Worm (Caenorhabditis elegans) whole organism, young adult: Measurements from ENCODE around the gene M18.6.

Experiments
- B0336.3 ChIP-seq: fragments of 200-800 bp; sonication (Bioruptor generic); IDR thresholded peaks from 2 replicates; pipeline ENCODE4 v1.3.6; 2022; ENCODE audit warnings: missing genetic modification characterization, missing compliant biosample characterization
- F23B12.7 ChIP-seq: sonication (generic microtip); optimal IDR thresholded peaks from 2 replicates; lab custom pipeline; 2017; ENCODE audit warnings: missing genetic modification characterization, mild to moderate bottlenecking, missing compliant biosample characterization, antibody characterized with exemption, moderate library complexity; ENCODE audit not compliant: insufficient read depth
- F49E8.2 ChIP-seq: sonication (generic microtip); optimal IDR thresholded peaks from 3 replicates; lab custom pipeline; 2017; ENCODE audit warnings: missing genetic modification characterization, mild to moderate bottlenecking, missing compliant biosample characterization, antibody characterized with exemption, moderate library complexity; ENCODE audit not compliant: insufficient read depth
- F55B11.4 ChIP-seq: sonication (generic microtip); optimal IDR thresholded peaks from 2 replicates; lab custom pipeline; 2016; ENCODE audit warnings: missing compliant biosample characterization, missing genetic modification characterization, borderline replicate concordance; ENCODE audit not compliant: insufficient read depth
- K11D2.4 ChIP-seq: fragments of 200-800 bp; sonication (Bioruptor generic); IDR thresholded peaks from 2 replicates; pipeline ENCODE4 v1.3.6; 2022; ENCODE audit warnings: missing genetic modification reagents, missing genetic modification characterization, missing compliant biosample characterization
- T26A5.8 ChIP-seq: sonication (generic microtip); optimal IDR thresholded peaks from 2 replicates; lab custom pipeline; 2016; ENCODE audit warnings: missing genetic modification characterization, missing compliant biosample characterization
- Y56A3A.18 ChIP-seq: fragments of 200-800 bp; sonication (Bioruptor generic); IDR thresholded peaks from 2 replicates; pipeline ENCODE4 v1.3.6; 2022; ENCODE audit warnings: missing genetic modification reagents, missing genetic modification characterization, missing compliant biosample characterization
- Y95B8A.8 ChIP-seq: fragments of 200-800 bp; sonication (Bioruptor generic); IDR thresholded peaks from 2 replicates; pipeline ENCODE4 v1.3.6; 2022; ENCODE audit warnings: missing genetic modification reagents, missing genetic modification characterization, missing compliant biosample characterization
- ZK185.1 ChIP-seq: sonication (generic microtip); optimal IDR thresholded peaks from 2 replicates; lab custom pipeline; 2016; ENCODE audit warnings: mild to moderate bottlenecking, missing genetic modification characterization, missing compliant biosample characterization; ENCODE audit not compliant: poor library complexity, severe bottlenecking
- aptf-3 ChIP-seq: fragments of 200-800 bp; sonication (Bioruptor generic); IDR thresholded peaks from 2 replicates; pipeline ENCODE4 v1.3.6; 2022; ENCODE audit warnings: missing genetic modification characterization, missing compliant biosample characterization
- atf-7 ChIP-seq: sonication (generic microtip); optimal IDR thresholded peaks from 2 replicates; lab custom pipeline; 2017; ENCODE audit warnings: mild to moderate bottlenecking, missing genetic modification characterization, missing compliant biosample characterization
- bed-1 ChIP-seq: fragments of 200-800 bp; sonication (Bioruptor generic); IDR thresholded peaks from 2 replicates; pipeline ENCODE4 v1.3.6; 2022; ENCODE audit warnings: missing genetic modification reagents, missing genetic modification characterization, missing compliant biosample characterization
- cebp-1 ChIP-seq, 2 experiments: fragments of 200-800 bp in 1 of 2; sonication (Bioruptor generic) in 1 of 2; sonication (generic microtip) in 1 of 2; IDR thresholded peaks in 1 of 2; optimal IDR thresholded peaks in 1 of 2; 2 replicates each; pipeline versions ENCODE4 v1.3.6 to Lab custom; 2017 to 2022; ENCODE audit warnings: missing compliant biosample characterization in 2 of 2, missing genetic modification characterization in 2 of 2, mild to moderate bottlenecking in 1 of 2, missing genetic modification reagents in 1 of 2, moderate library complexity in 1 of 2
- ceh-79 ChIP-seq: sonication (generic microtip); optimal IDR thresholded peaks from 2 replicates; lab custom pipeline; 2017; ENCODE audit warnings: mild to moderate bottlenecking, missing genetic modification characterization, missing compliant biosample characterization
- dox-1 ChIP-seq: fragments of 200-800 bp; sonication (Bioruptor generic); IDR thresholded peaks from 2 replicates; pipeline ENCODE4 v1.3.6; 2022; ENCODE audit warnings: missing genetic modification reagents, missing genetic modification characterization, missing compliant biosample characterization
- dpff-1 ChIP-seq: sonication (generic microtip); optimal IDR thresholded peaks from 2 replicates; lab custom pipeline; 2017; ENCODE audit warnings: mild to moderate bottlenecking, missing genetic modification characterization, missing compliant biosample characterization
- efl-1 ChIP-seq: fragments of 150-350 bp; optimal IDR thresholded peaks from 2 replicates; lab custom pipeline; 2014; ENCODE audit warnings: missing biosample characterization, missing genetic modification reagents, missing genetic modification characterization
- egl-18 ChIP-seq: fragments of 200-800 bp; sonication (Bioruptor generic); IDR thresholded peaks from 2 replicates; pipeline ENCODE4 v1.3.6; 2022; ENCODE audit warnings: missing genetic modification reagents, missing genetic modification characterization, missing compliant biosample characterization
- egl-44 ChIP-seq: fragments of 200-800 bp; sonication (Bioruptor generic); IDR thresholded peaks from 2 replicates; pipeline ENCODE4 v1.3.6; 2022; ENCODE audit warnings: missing genetic modification reagents, missing genetic modification characterization, missing compliant biosample characterization
- egrh-3 ChIP-seq: fragments of 200-800 bp; sonication (Bioruptor generic); IDR thresholded peaks from 2 replicates; pipeline ENCODE4 v1.3.6; 2022; ENCODE audit warnings: missing genetic modification reagents, missing genetic modification characterization, missing compliant biosample characterization
- ets-4 ChIP-seq: fragments of 200-800 bp; sonication (Bioruptor generic); optimal IDR thresholded peaks from 2 replicates; lab custom pipeline; 2018; ENCODE audit warnings: mild to moderate bottlenecking, missing genetic modification characterization, missing compliant biosample characterization
- hmg-1.2 ChIP-seq: fragments of 200-800 bp; sonication (Bioruptor generic); IDR thresholded peaks from 2 replicates; pipeline ENCODE4 v1.3.6; 2022; ENCODE audit warnings: missing genetic modification reagents, missing genetic modification characterization, missing compliant biosample characterization
- hrde-1 ChIP-seq: sonication (generic microtip); optimal IDR thresholded peaks from 2 replicates; lab custom pipeline; 2016; ENCODE audit warnings: missing genetic modification characterization, mild to moderate bottlenecking, missing compliant biosample characterization, moderate library complexity, missing genotype, missing genetic modification reagents, borderline replicate concordance
- lag-1 ChIP-seq: fragments of 200-800 bp; sonication (Bioruptor generic); IDR thresholded peaks from 2 replicates; pipeline ENCODE4 v1.3.6; 2022; ENCODE audit warnings: missing genetic modification reagents, missing genetic modification characterization, missing compliant biosample characterization
- lin-35 ChIP-seq, 3 experiments: fragments of 150-350 bp in 2 of 3; sonication (generic microtip) in 1 of 3; optimal IDR thresholded peaks; 2 replicates each; lab custom pipeline; 2014 to 2018; ENCODE audit warnings: missing biosample characterization in 3 of 3, missing genetic modification characterization in 3 of 3, missing genetic modification reagents in 3 of 3
- madf-8 ChIP-seq: fragments of 200-800 bp; sonication (Bioruptor generic); conservative IDR thresholded peaks from 2 replicates; pipeline ENCODE4 v1.3.6; 2022; ENCODE audit warnings: missing genetic modification reagents, missing genetic modification characterization, missing compliant biosample characterization
- mcd-1 ChIP-seq: fragments of 200-800 bp; sonication (Bioruptor generic); IDR thresholded peaks from 2 replicates; pipeline ENCODE4 v1.3.6; 2022; ENCODE audit warnings: missing genetic modification reagents, missing genetic modification characterization, missing compliant biosample characterization
- nfyb-1 ChIP-seq: fragments of 200-800 bp; sonication (Bioruptor generic); IDR thresholded peaks from 2 replicates; pipeline ENCODE4 v1.3.6; 2022; ENCODE audit warnings: missing genetic modification reagents, missing genetic modification characterization, missing compliant biosample characterization
- nhr-179 ChIP-seq: sonication (generic microtip); optimal IDR thresholded peaks from 2 replicates; lab custom pipeline; 2016; ENCODE audit warnings: mild to moderate bottlenecking, missing genetic modification characterization, missing compliant biosample characterization
- nhr-80 ChIP-seq: sonication (generic microtip); optimal IDR thresholded peaks from 2 replicates; lab custom pipeline; 2016; ENCODE audit warnings: missing genetic modification characterization, missing compliant biosample characterization
- nhr-90 ChIP-seq: sonication (generic microtip); optimal IDR thresholded peaks from 2 replicates; lab custom pipeline; 2016; ENCODE audit warnings: missing genotype, mild to moderate bottlenecking, missing genetic modification characterization, missing compliant biosample characterization
- rcor-1 ChIP-seq: fragments of 200-800 bp; sonication (Bioruptor generic); IDR thresholded peaks from 2 replicates; pipeline ENCODE4 v1.3.6; 2022; ENCODE audit warnings: missing genetic modification reagents, missing genetic modification characterization, missing compliant biosample characterization
- rec-8 ChIP-seq, 2 experiments: sonication (generic microtip); optimal IDR thresholded peaks; 2 replicates each; lab custom pipeline; 2016; ENCODE audit warnings: mild to moderate bottlenecking in 2 of 2, missing genetic modification characterization in 2 of 2, missing genetic modification reagents in 2 of 2, missing genotype in 2 of 2, missing biosample characterization in 1 of 2, missing compliant biosample characterization in 1 of 2, moderate library complexity in 1 of 2
- repo-1 ChIP-seq: sonication (generic microtip); optimal IDR thresholded peaks from 2 replicates; lab custom pipeline; 2017; ENCODE audit warnings: mild to moderate bottlenecking, missing genetic modification characterization, missing compliant biosample characterization
- rpc-1 ChIP-seq, 2 experiments: fragments of 150-350 bp in 1 of 2; sonication (generic microtip) in 1 of 2; optimal IDR thresholded peaks; 2 replicates each; lab custom pipeline; 2014 to 2018; ENCODE audit warnings: missing biosample characterization in 1 of 2, missing genetic modification characterization in 1 of 2, missing genetic modification reagents in 1 of 2, missing genotype in 1 of 2
- snpc-1.3 ChIP-seq: sonication (generic microtip); optimal IDR thresholded peaks from 2 replicates; lab custom pipeline; 2017; ENCODE audit warnings: missing genetic modification characterization, mild to moderate bottlenecking, missing compliant biosample characterization, antibody characterized with exemption, moderate library complexity, missing genotype, missing genetic modification reagents; ENCODE audit not compliant: insufficient read depth
- snpc-3.4 ChIP-seq: sonication (generic microtip); optimal IDR thresholded peaks from 2 replicates; lab custom pipeline; 2017; ENCODE audit warnings: missing genetic modification characterization, mild to moderate bottlenecking, missing compliant biosample characterization, antibody characterized with exemption, moderate library complexity, missing genotype, missing genetic modification reagents
- snpc-4 ChIP-seq, 5 experiments: fragments of 150-350 bp in 1 of 5; sonication (generic microtip) in 4 of 5; optimal IDR thresholded peaks; 2 replicates each; lab custom pipeline; 2014 to 2018; ENCODE audit warnings: missing genetic modification characterization in 5 of 5, missing biosample characterization in 3 of 5, antibody characterized with exemption in 2 of 5, mild to moderate bottlenecking in 2 of 5, missing compliant biosample characterization in 2 of 5, missing genotype in 2 of 5, moderate library complexity in 2 of 5, missing genetic modification reagents in 1 of 5
- somi-1 ChIP-seq: fragments of 200-800 bp; sonication (Bioruptor generic); optimal IDR thresholded peaks from 2 replicates; lab custom pipeline; 2018; ENCODE audit warnings: mild to moderate bottlenecking, missing genetic modification characterization, missing compliant biosample characterization
- tbp1 ChIP-seq: fragments of 200-800 bp; sonication (Bioruptor generic); optimal IDR thresholded peaks from 2 replicates; lab custom pipeline; 2018; ENCODE audit warnings: mild to moderate bottlenecking, missing genetic modification characterization, missing compliant biosample characterization
- unc-62 ChIP-seq: fragments of 150-350 bp; optimal IDR thresholded peaks from 2 replicates; lab custom pipeline; 2014; ENCODE audit warnings: missing biosample characterization, missing genetic modification reagents, missing genetic modification characterization
- xnd-1 ChIP-seq: sonication (generic microtip); optimal IDR thresholded peaks from 2 replicates; lab custom pipeline; 2016; ENCODE audit warnings: missing genotype, missing genetic modification reagents, missing genetic modification characterization, missing compliant biosample characterization
- zim-3 ChIP-seq: sonication (generic microtip); optimal IDR thresholded peaks from 2 replicates; lab custom pipeline; 2017; ENCODE audit warnings: mild to moderate bottlenecking, missing genetic modification characterization, moderate library complexity, missing compliant biosample characterization

M18.6 gene

ce11 chrIV:12084587-12084986 lies 36.5 kb upstream of the M18.6 start:
- TF ChIP-seq dox-1 (GFP tag; lab: Robert Waterston, UW) (peak; percentile 20; the same call in 1 of the 2 replicates), zim-3 (tag; lab: Kevin White, UChicago) (no peak), snpc-1.3 (tag; lab: Kevin White, UChicago) (no peak), rec-8 (tag; optimal IDR thresholded peaks at IDR 0.05; lab: Kevin White, UChicago) (no peak), B0336.3 (no peak), ZK185.1 (no peak), xnd-1 (no peak), madf-8 (GFP tag; lab: Robert Waterston, UW) (no peak), hrde-1 (peak; percentile 65)

- no peak for TF ChIP-seq tbp1 (GFP tag; lab: Kevin White, UChicago)
- TF ChIP-seq egrh-3 (GFP tag; lab: Robert Waterston, UW), result no peak
- no peak for TF ChIP-seq Y56A3A.18
- TF ChIP-seq snpc-3.4 (tag; lab: Kevin White, UChicago), result no peak
- TF ChIP-seq lag-1, result no peak
- no peak for TF ChIP-seq Y95B8A.8 (GFP tag; lab: Robert Waterston, UW)
- no peak for TF ChIP-seq bed-1 (GFP tag; lab: Robert Waterston, UW)
- no peak for TF ChIP-seq nhr-80
- TF ChIP-seq cebp-1 (GFP tag; IDR thresholded peaks at IDR 0.05; lab: Robert Waterston, UW), result no peak
- TF ChIP-seq cebp-1 (tag; optimal IDR thresholded peaks at IDR 0.05; lab: Kevin White, UChicago), result no peak
- no peak for TF ChIP-seq repo-1 (tag; lab: Kevin White, UChicago)
- no peak for TF ChIP-seq rpc-1 (optimal IDR thresholded peaks at IDR 0.05; lab: Kevin White, UChicago)
- TF ChIP-seq rpc-1 (tag; optimal IDR thresholded peaks at IDR 0.05; lab: Kevin White, UChicago), result no peak
- TF ChIP-seq snpc-4 (GFP tag; optimal IDR thresholded peaks at IDR 0.05; lab: Kevin White, UChicago), result no peak
- TF ChIP-seq snpc-4 (tag; optimal IDR thresholded peaks at IDR 0.05; lab: Kevin White, UChicago), result no peak
- no peak for TF ChIP-seq xnd-1
- no peak for TF ChIP-seq nhr-179
- TF ChIP-seq nhr-90, result no peak
- TF ChIP-seq F23B12.7 (tag; lab: Kevin White, UChicago), result no peak
- no peak for TF ChIP-seq efl-1 (GFP tag; lab: Kevin White, UChicago)
- no peak for TF ChIP-seq B0336.3
Measured at ce11 chrIV:12085120-12085519, 36.0 kb upstream of the M18.6 start, which contains the start of gene rbm-34. rbm-34 (plus strand) TSS chrIV:12085420.

ce11 chrIV:12086498-12086897 lies 34.6 kb upstream of the M18.6 start:
- peak; percentile 52 for TF ChIP-seq nhr-80
- peak; percentile 86 for TF ChIP-seq rcor-1 (GFP tag; lab: Robert Waterston, UW)
- TF ChIP-seq unc-62, result no peak
- TF ChIP-seq dpff-1, result peak; percentile 26
- TF ChIP-seq hmg-1.2 (GFP tag; lab: Robert Waterston, UW), result peak; percentile 67
- no peak for TF ChIP-seq repo-1 (tag; lab: Kevin White, UChicago)
- TF ChIP-seq snpc-3.4 (tag; lab: Kevin White, UChicago), result peak; percentile 67
- TF ChIP-seq aptf-3 (GFP tag; lab: Robert Waterston, UW), result peak; percentile 91
- peak; percentile 92 for TF ChIP-seq ZK185.1
- peak; percentile 90 for TF ChIP-seq nfyb-1
- peak; percentile 78 for TF ChIP-seq K11D2.4 (GFP tag; lab: Robert Waterston, UW)
- TF ChIP-seq mcd-1 (GFP tag; lab: Robert Waterston, UW), result peak; percentile 83
- TF ChIP-seq bed-1 (GFP tag; lab: Robert Waterston, UW), result no peak
- peak; percentile 81 for TF ChIP-seq egl-44
- peak; percentile 85 for TF ChIP-seq egl-18 (GFP tag; lab: Robert Waterston, UW)
- peak; percentile 91 for TF ChIP-seq F49E8.2
- peak in 2 of 3 experiments; percentile 4 to 13 for TF ChIP-seq lin-35 (GFP tag; optimal IDR thresholded peaks at IDR 0.05; lab: Kevin White, UChicago)
- TF ChIP-seq T26A5.8 (tag; lab: Kevin White, UChicago), result peak; percentile 76
- no peak for TF ChIP-seq F55B11.4 (tag; lab: Kevin White, UChicago)
- TF ChIP-seq ceh-79 (tag; lab: Kevin White, UChicago), result peak; percentile 88
- TF ChIP-seq atf-7 (tag; lab: Kevin White, UChicago), result peak; percentile 38
- peak; percentile 69 for TF ChIP-seq somi-1 (GFP tag; lab: Kevin White, UChicago)
- TF ChIP-seq rpc-1 (optimal IDR thresholded peaks at IDR 0.05; lab: Kevin White, UChicago), result peak; percentile 80
- TF ChIP-seq rpc-1 (tag; optimal IDR thresholded peaks at IDR 0.05; lab: Kevin White, UChicago), result peak; percentile 91
- TF ChIP-seq ets-4 (GFP tag; lab: Kevin White, UChicago), result peak; percentile 66
